Fruit fly (Drosophila melanogaster) whole organism, prepupa: Measurements from ENCODE around the gene CG15549.

Experiments used
- Blimp-1 ChIP-seq: fragments of 200-800 bp; sonication (Bioruptor generic); optimal IDR thresholded peaks from 3 replicates; lab custom pipeline; 2017; ENCODE audit warnings: missing biosample characterization, missing genetic modification characterization, mild to moderate bottlenecking, moderate library complexity, missing genetic modification reagents
- CG10631 ChIP-seq: fragments of 200-800 bp; sonication (Bioruptor generic); optimal IDR thresholded peaks from 2 replicates; lab custom pipeline; 2016; ENCODE audit warnings: missing biosample characterization, missing genetic modification characterization
- CG10669 ChIP-seq: fragments of 200-800 bp; sonication (Bioruptor generic); optimal IDR thresholded peaks from 3 replicates; lab custom pipeline; 2018; ENCODE audit warnings: missing biosample characterization, mild to moderate bottlenecking, missing genetic modification characterization, moderate library complexity
- CG11294 ChIP-seq: fragments of 200-800 bp; sonication (Bioruptor generic); IDR thresholded peaks from 2 replicates; pipeline ENCODE4 v1.3.6; 2022; ENCODE audit warnings: missing biosample characterization, missing genetic modification characterization
- CG11762 ChIP-seq: fragments of 200-800 bp; sonication (Bioruptor generic); optimal IDR thresholded peaks from 3 replicates; lab custom pipeline; 2016; ENCODE audit warnings: missing biosample characterization, missing genetic modification characterization; ENCODE audit not compliant: insufficient read depth
- CG11902 ChIP-seq: fragments of 200-800 bp; sonication (Bioruptor generic); optimal IDR thresholded peaks from 3 replicates; lab custom pipeline; 2016; ENCODE audit warnings: missing biosample characterization, missing genetic modification characterization
- CG1621 ChIP-seq: fragments of 200-800 bp; sonication (Bioruptor generic); optimal IDR thresholded peaks from 3 replicates; lab custom pipeline; 2018; ENCODE audit warnings: missing biosample characterization, mild to moderate bottlenecking, missing genetic modification characterization
- CG16779 ChIP-seq: fragments of 200-800 bp; sonication (Bioruptor generic); optimal IDR thresholded peaks from 3 replicates; lab custom pipeline; 2017; ENCODE audit warnings: missing biosample characterization, mild to moderate bottlenecking, missing genetic modification characterization
- CG31627 ChIP-seq: fragments of 200-800 bp; sonication (Bioruptor generic); optimal IDR thresholded peaks from 3 replicates; lab custom pipeline; 2016; ENCODE audit warnings: missing biosample characterization, missing genetic modification characterization
- CG32006 ChIP-seq: fragments of 200-800 bp; sonication (Bioruptor generic); optimal IDR thresholded peaks from 3 replicates; lab custom pipeline; 2017; ENCODE audit warnings: missing biosample characterization, mild to moderate bottlenecking, missing genetic modification characterization
- CG34406 ChIP-seq: fragments of 200-800 bp; sonication (Bioruptor generic); optimal IDR thresholded peaks from 3 replicates; lab custom pipeline; 2016; ENCODE audit warnings: missing biosample characterization, missing genetic modification characterization
- CG6792 ChIP-seq: fragments of 200-800 bp; sonication (Bioruptor generic); optimal IDR thresholded peaks from 3 replicates; lab custom pipeline; 2016; ENCODE audit warnings: missing biosample characterization, missing genetic modification characterization
- CG6854 ChIP-seq: fragments of 200-800 bp; sonication (Bioruptor generic); optimal IDR thresholded peaks from 2 replicates; lab custom pipeline; 2017; ENCODE audit warnings: missing biosample characterization, mild to moderate bottlenecking, missing genetic modification characterization
- CG8119 ChIP-seq: fragments of 200-800 bp; sonication (Bioruptor generic); IDR thresholded peaks from 3 replicates; pipeline ENCODE4 v1.3.6; 2022; ENCODE audit warnings: missing biosample characterization, missing genetic modification characterization
- Eip93F ChIP-seq: fragments of 200-800 bp; sonication (Bioruptor generic); optimal IDR thresholded peaks from 2 replicates; lab custom pipeline; 2016; ENCODE audit warnings: missing biosample characterization, mild to moderate bottlenecking, missing genetic modification characterization
- Ets21C ChIP-seq: fragments of 200-800 bp; sonication (Bioruptor generic); optimal IDR thresholded peaks from 3 replicates; lab custom pipeline; 2016; ENCODE audit warnings: missing biosample characterization, missing genetic modification characterization
- Ets96B ChIP-seq: fragments of 200-800 bp; optimal IDR thresholded peaks from 2 replicates; lab custom pipeline; 2019; ENCODE audit warnings: missing biosample characterization, mild to moderate bottlenecking, missing genetic modification characterization, moderate library complexity
- Gug ChIP-seq: fragments of 200-800 bp; sonication (Bioruptor generic); IDR thresholded peaks from 2 replicates; pipeline ENCODE4 v1.3.6; 2022; ENCODE audit warnings: missing biosample characterization, missing genetic modification characterization
- Hr39 ChIP-seq: fragments of 200-800 bp; sonication (Bioruptor generic); optimal IDR thresholded peaks from 2 replicates; lab custom pipeline; 2016; ENCODE audit warnings: missing biosample characterization, missing genetic modification characterization
- OdsH ChIP-seq: fragments of 200-800 bp; sonication (Bioruptor generic); optimal IDR thresholded peaks from 3 replicates; lab custom pipeline; 2016; ENCODE audit warnings: missing biosample characterization, missing genetic modification characterization
- Smox ChIP-seq: fragments of 200-800 bp; sonication (Bioruptor generic); optimal IDR thresholded peaks from 3 replicates; lab custom pipeline; 2016; ENCODE audit warnings: missing biosample characterization, missing genetic modification characterization
- Sox102F ChIP-seq: fragments of 200-800 bp; sonication (Bioruptor generic); optimal IDR thresholded peaks from 2 replicates; lab custom pipeline; 2016; ENCODE audit warnings: missing biosample characterization, mild to moderate bottlenecking, missing genetic modification characterization
- Sox14 ChIP-seq: fragments of 200-800 bp; sonication (Bioruptor generic); optimal IDR thresholded peaks from 3 replicates; lab custom pipeline; 2016; ENCODE audit warnings: missing biosample characterization, missing genetic modification characterization
- Sox15 ChIP-seq: fragments of 200-800 bp; sonication (Bioruptor generic); optimal IDR thresholded peaks from 3 replicates; lab custom pipeline; 2016; ENCODE audit warnings: missing biosample characterization, missing genetic modification characterization
- acj6 ChIP-seq: fragments of 200-800 bp; sonication (Bioruptor generic); optimal IDR thresholded peaks from 3 replicates; lab custom pipeline; 2016; ENCODE audit warnings: missing biosample characterization, missing genetic modification characterization
- cyc ChIP-seq: fragments of 200-800 bp; sonication (Bioruptor generic); optimal IDR thresholded peaks from 3 replicates; lab custom pipeline; 2016; ENCODE audit warnings: missing biosample characterization, missing genetic modification characterization
- dac ChIP-seq: fragments of 200-800 bp; sonication (Bioruptor generic); optimal IDR thresholded peaks from 2 replicates; lab custom pipeline; 2017; ENCODE audit warnings: missing biosample characterization, mild to moderate bottlenecking, missing genetic modification characterization
- esn ChIP-seq: fragments of 200-800 bp; sonication (Bioruptor generic); optimal IDR thresholded peaks from 2 replicates; lab custom pipeline; 2016; ENCODE audit warnings: missing biosample characterization, mild to moderate bottlenecking, missing genetic modification characterization, moderate library complexity
- fd59A ChIP-seq: fragments of 200-800 bp; sonication (Bioruptor generic); optimal IDR thresholded peaks from 2 replicates; lab custom pipeline; 2017; ENCODE audit warnings: missing biosample characterization, mild to moderate bottlenecking, missing genetic modification characterization, missing genetic modification reagents
- fd85E ChIP-seq: fragments of 200-800 bp; sonication (Bioruptor generic); optimal IDR thresholded peaks from 3 replicates; lab custom pipeline; 2016; ENCODE audit warnings: missing biosample characterization, missing genetic modification characterization
- fkh ChIP-seq: fragments of 200-800 bp; sonication (Bioruptor generic); optimal IDR thresholded peaks from 3 replicates; lab custom pipeline; 2017; ENCODE audit warnings: missing biosample characterization, mild to moderate bottlenecking, missing genetic modification characterization, moderate library complexity
- net ChIP-seq: fragments of 200-800 bp; sonication (Bioruptor generic); optimal IDR thresholded peaks from 3 replicates; lab custom pipeline; 2016; ENCODE audit warnings: missing biosample characterization, missing genetic modification characterization
- pdm3 ChIP-seq: fragments of 200-800 bp; sonication (Bioruptor generic); optimal IDR thresholded peaks from 3 replicates; lab custom pipeline; 2016; ENCODE audit warnings: missing biosample characterization, missing genetic modification characterization
- spab ChIP-seq: fragments of 200-800 bp; sonication (Bioruptor generic); optimal IDR thresholded peaks from 2 replicates; lab custom pipeline; 2017; ENCODE audit warnings: missing biosample characterization, mild to moderate bottlenecking, missing genetic modification characterization, missing genetic modification reagents
- ss ChIP-seq, 2 experiments: fragments of 200-800 bp; sonication (Bioruptor generic); optimal IDR thresholded peaks; 2 replicates in 1 of 2; 3 replicates in 1 of 2; lab custom pipeline; 2017 to 2018; ENCODE audit warnings: mild to moderate bottlenecking in 2 of 2, missing biosample characterization in 2 of 2, missing genetic modification characterization in 2 of 2, moderate library complexity in 1 of 2
- svp ChIP-seq: fragments of 200-800 bp; sonication (Bioruptor generic); peaks from one replicate; lab custom pipeline; 2016; ENCODE audit warnings: missing biosample characterization, missing genetic modification characterization
- topi ChIP-seq: fragments of 200-800 bp; sonication (Bioruptor generic); optimal IDR thresholded peaks from 3 replicates; lab custom pipeline; 2016; ENCODE audit warnings: missing biosample characterization, missing genetic modification characterization

CG15549 gene

dm6 chr3R:30936407-30936806 is at the start of gene CG15549:
Gene CG15549 (minus strand): TSS chr3R:30936507.
- no peak for TF ChIP-seq svp (GFP tag; lab: Kevin White, UChicago)
- TF ChIP-seq topi (GFP tag; lab: Kevin White, UChicago): no peak
- TF ChIP-seq Sox14 (GFP tag; lab: Kevin White, UChicago): no peak
- no peak for TF ChIP-seq Ets96B (tag; lab: Kevin White, UChicago)
- TF ChIP-seq, all 60 proteins: peak for 0

DNA sequence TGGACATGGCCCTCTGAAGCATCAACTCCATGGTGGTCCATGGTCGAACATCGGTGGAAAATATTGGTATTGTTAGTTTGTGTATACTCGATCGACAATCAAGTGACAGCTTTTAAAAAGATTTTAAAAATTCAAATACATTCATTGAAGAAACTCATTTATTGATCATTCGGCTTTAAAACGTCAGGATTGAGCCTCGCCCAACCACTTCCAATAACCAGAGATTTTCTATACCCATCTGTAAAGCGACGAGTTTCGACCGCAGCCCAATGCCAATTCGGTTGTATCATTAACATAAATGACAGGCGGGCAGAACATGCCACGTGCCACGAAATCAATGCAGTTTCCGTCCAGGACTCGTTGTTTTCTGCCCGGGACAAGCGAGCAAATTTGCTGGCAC is 27.9 kb upstream of the CG15549 start, which contains the start of gene Ctr1C:
TSS of gene Ctr1C (minus strand) at position 101 of the 400 bp plus-strand sequence.
- TF ChIP-seq svp (GFP tag; lab: Kevin White, UChicago): no peak
- no peak for TF ChIP-seq Sox14 (GFP tag; lab: Kevin White, UChicago)
- TF ChIP-seq Sox102F: no peak
- no peak for TF ChIP-seq Gug (GFP tag; lab: Robert Waterston, UW)
- no peak for TF ChIP-seq CG10669
- TF ChIP-seq CG10631 (GFP tag; lab: Kevin White, UChicago): no peak
- TF ChIP-seq fd59A: no peak
- TF ChIP-seq esn (GFP tag; lab: Kevin White, UChicago): no peak
- TF ChIP-seq CG32006 (GFP tag; lab: Kevin White, UChicago): no peak
- TF ChIP-seq Smox: no peak
- no peak for TF ChIP-seq fd85E
- no peak for TF ChIP-seq CG6854 (GFP tag; lab: Kevin White, UChicago)
- no peak for TF ChIP-seq cyc (GFP tag; lab: Kevin White, UChicago)

dm6 chr3R:30959400-30959799 is 23.1 kb upstream of the CG15549 start, which contains the start of gene CG15548:
Gene CG15548 (plus strand): TSS chr3R:30959700.
- TF ChIP-seq pdm3 (no peak), CG8119 (no peak), fd59A (no peak), acj6 (GFP tag; lab: Kevin White, UChicago) (no peak), ss (GFP tag; optimal IDR thresholded peaks at IDR 0.05; lab: Kevin White, UChicago) (no peak), CG31627 (GFP tag; lab: Kevin White, UChicago) (no peak), CG6854 (GFP tag; lab: Kevin White, UChicago) (no peak), CG6792 (no peak), fkh (no peak), CG34406 (no peak), CG32006 (GFP tag; lab: Kevin White, UChicago) (no peak), dac (GFP tag; lab: Kevin White, UChicago) (no peak), CG16779 (tag; lab: Kevin White, UChicago) (no peak), Ets21C (no peak), cyc (GFP tag; lab: Kevin White, UChicago) (no peak), Smox (no peak), Ets96B (tag; lab: Kevin White, UChicago) (no peak), net (GFP tag; lab: Kevin White, UChicago) (no peak), CG10669 (no peak), CG11294 (GFP tag; lab: Robert Waterston, UW) (no peak)

- no peak for TF ChIP-seq topi (GFP tag; lab: Kevin White, UChicago)
These were observed 10.0 kb upstream of the CG15549 start for dm6 chr3R:30946352-30946751.

DNA sequence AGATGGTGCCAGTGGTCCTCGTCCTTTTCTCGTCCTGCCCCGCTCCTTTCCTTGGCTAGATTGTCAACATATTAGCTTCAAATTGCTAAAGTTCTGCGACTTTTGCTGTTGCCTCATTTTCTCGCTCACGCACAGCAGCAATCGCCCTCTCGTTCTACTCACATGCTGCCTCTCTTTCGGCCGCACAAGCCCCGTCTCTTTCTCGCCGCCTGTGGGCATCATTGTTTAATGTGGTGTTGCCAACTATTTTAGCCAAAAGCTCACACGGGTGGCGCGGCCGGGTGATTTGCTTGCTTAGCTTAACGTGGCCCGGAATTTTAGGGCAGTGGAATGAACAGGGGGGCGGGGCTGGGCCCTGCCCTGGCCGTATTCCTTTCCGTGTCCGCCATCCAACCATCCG is 3.9 kb upstream of the CG15549 start:
- TF ChIP-seq CG31627 (GFP tag; lab: Kevin White, UChicago) (no peak), net (GFP tag; lab: Kevin White, UChicago) (no peak), CG11902 (GFP tag; lab: Kevin White, UChicago) (no peak), CG1621 (tag; lab: Kevin White, UChicago) (no peak), Ets96B (tag; lab: Kevin White, UChicago) (no peak), Blimp-1 (GFP tag; lab: Kevin White, UChicago) (no peak), cyc (GFP tag; lab: Kevin White, UChicago) (no peak), OdsH (GFP tag; lab: Kevin White, UChicago) (no peak), fd59A (no peak), CG11762 (GFP tag; lab: Kevin White, UChicago) (no peak), Eip93F (GFP tag; lab: Kevin White, UChicago) (no peak), CG16779 (tag; lab: Kevin White, UChicago) (no peak), CG11294 (GFP tag; lab: Robert Waterston, UW) (no peak), Sox15 (no peak), Ets21C (no peak), fkh (no peak), CG34406 (no peak), CG6792 (no peak), spab (no peak), Hr39 (GFP tag; lab: Kevin White, UChicago) (no peak)
